Worm (Caenorhabditis elegans): Measurements from ENCODE around the gene lurp-1.

Gene lurp-1

DNA sequence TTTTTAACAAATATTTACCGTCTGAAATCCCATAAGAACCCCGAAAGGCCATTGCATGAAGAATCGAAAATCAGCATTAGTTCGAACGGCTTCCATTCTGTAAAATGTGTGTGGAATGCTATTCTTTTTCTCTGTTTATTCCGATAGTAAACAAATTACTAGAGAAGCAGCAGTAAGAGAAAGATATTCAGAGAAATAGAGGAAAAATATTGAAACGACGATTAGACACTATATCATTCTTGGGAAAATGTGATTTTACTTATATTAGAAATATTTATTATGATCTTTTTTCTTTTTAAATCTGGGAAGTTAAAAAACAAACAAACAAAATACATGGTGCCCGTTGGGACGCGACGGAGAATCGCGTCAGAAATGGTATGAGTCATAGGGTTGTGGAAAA lies 37.2 kb upstream of the lurp-1 start, which contains the start of gene M106.8:
Gene M106.8, minus strand, starts transcription at position 101 of the 400 bp plus-strand sequence.
- TF ChIP-seq nhr-90 (tag; optimal IDR thresholded peaks at IDR 0.05; ENCODE audit: poor library complexity) (no peak), nhr-11 (tag; optimal IDR thresholded peaks at IDR 0.05) (no peak), egl-27 (tag; optimal IDR thresholded peaks at IDR 0.05) (no peak), ces-1 (GFP tag; optimal IDR thresholded peaks at IDR 0.05) (no peak)

DNA sequence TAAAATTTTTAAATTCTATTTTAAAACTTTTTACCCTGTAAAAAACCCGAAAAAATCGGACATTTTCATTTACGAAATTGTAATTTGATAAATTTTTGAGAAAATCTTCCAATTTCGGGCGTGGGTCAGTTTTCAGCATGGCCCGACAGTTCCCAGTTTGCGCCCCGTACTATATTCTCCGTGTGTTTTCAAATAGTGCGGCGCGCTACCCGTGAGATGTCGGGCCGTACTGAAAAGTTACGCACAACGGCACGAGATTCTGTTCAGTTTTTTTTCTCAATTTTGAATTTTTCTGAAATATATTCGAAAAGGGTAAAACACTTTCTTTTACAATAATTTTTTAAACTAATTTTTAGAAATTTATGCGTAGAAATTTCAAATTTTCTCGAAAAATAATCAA lies 33.7 kb upstream of the lurp-1 start:
- TF ChIP-seq ets-5 (GFP tag; IDR thresholded peaks at IDR 0.05), result no peak
- peak; percentile 63 for TF ChIP-seq snpc-4 (tag; optimal IDR thresholded peaks at IDR 0.05)

DNA sequence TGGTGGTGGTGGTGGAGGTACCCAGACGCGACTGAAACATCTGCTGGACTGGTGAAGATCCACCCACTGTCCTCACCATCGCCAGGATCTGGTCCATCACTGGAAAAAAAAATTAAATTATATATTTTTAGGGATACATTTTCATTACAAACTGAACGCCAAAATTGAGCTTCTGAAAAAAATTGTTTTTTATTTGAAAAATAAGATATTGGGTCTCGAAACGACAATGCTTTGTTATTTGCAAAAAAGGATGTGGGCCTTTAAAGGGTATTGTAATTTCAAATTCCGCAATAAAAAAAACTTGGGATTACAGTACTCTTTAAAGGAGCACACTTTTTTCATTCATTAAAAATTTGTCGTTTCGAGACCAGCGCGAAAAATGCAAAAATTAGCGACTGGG lies 30.8 kb upstream of the lurp-1 start, which contains the start of gene M106.2:
Gene M106.2, minus strand, starts transcription at position 101 of the 400 bp plus-strand sequence.
- TF ChIP-seq nhr-71 (tag; optimal IDR thresholded peaks at IDR 0.05) (no peak), unc-62 (GFP tag; optimal IDR thresholded peaks at IDR 0.05) (no peak), nhr-20 (tag; optimal IDR thresholded peaks at IDR 0.05) (no peak), blmp-1 (tag; optimal IDR thresholded peaks at IDR 0.05) (no peak)

DNA sequence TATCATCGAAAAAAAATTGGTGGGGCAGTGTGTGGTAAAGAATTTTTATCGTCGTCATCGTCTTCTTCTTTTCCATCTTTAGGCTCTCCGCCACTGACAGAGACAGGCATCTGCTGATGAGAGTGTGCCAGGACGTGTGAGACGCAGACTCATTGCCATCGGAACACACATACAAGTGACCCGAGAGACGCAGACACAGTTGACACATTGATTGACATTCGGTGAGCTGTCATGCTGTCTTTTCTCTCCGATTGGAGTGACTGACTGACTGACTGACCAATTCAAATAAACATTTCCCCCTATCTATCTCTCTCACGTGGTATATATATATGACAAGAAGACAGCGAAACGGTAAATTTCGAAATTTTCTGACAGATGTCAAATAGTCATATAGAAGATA lies 29.6 kb upstream of the lurp-1 start:
- no peak for TF ChIP-seq nhr-12 (tag; optimal IDR thresholded peaks at IDR 0.05)
- no peak for TF ChIP-seq hlh-4 (tag; optimal IDR thresholded peaks at IDR 0.05)
- TF ChIP-seq zip-4 (GFP tag; optimal IDR thresholded peaks at IDR 0.05), result no peak
- TF ChIP-seq elt-3 (tag; optimal IDR thresholded peaks at IDR 0.05), result peak in 2 of 6 experiments; percentile 52 to 78
- no peak for TF ChIP-seq nhr-76 (tag; optimal IDR thresholded peaks at IDR 0.05)
- no peak for TF ChIP-seq hpl-2 (GFP tag; optimal IDR thresholded peaks at IDR 0.05)
- TF ChIP-seq zag-1 (tag; optimal IDR thresholded peaks at IDR 0.05), result no peak
- TF ChIP-seq aly-2 (tag; optimal IDR thresholded peaks at IDR 0.05), result no peak
- TF ChIP-seq nhr-19 (GFP tag; conservative IDR thresholded peaks at IDR 0.05), result peak; percentile 68
- peak; percentile 22 for TF ChIP-seq nhr-77 (tag; optimal IDR thresholded peaks at IDR 0.05)
- TF ChIP-seq hlh-17 (GFP tag; optimal IDR thresholded peaks at IDR 0.05; ENCODE audit: borderline replicate concordance), result no peak
- no peak for TF ChIP-seq C34B4.2 (tag; optimal IDR thresholded peaks at IDR 0.05)
- no peak for TF ChIP-seq sptf-1 (tag; optimal IDR thresholded peaks at IDR 0.05)
- peak; percentile 56 for TF ChIP-seq rnt-1 (tag; optimal IDR thresholded peaks at IDR 0.05)
- peak; percentile 83 for TF ChIP-seq tbx-2 (tag; optimal IDR thresholded peaks at IDR 0.05)
- TF ChIP-seq lin-39 (tag; optimal IDR thresholded peaks at IDR 0.05), result no peak
- TF ChIP-seq fkh-8 (tag; optimal IDR thresholded peaks at IDR 0.05), result peak; percentile 61
- TF ChIP-seq lin-15B (tag; optimal IDR thresholded peaks at IDR 0.05), result no peak
- TF ChIP-seq fkh-4 (tag; optimal IDR thresholded peaks at IDR 0.05; ENCODE audit: borderline replicate concordance), result no peak
- no peak for TF ChIP-seq efl-3 (GFP tag; optimal IDR thresholded peaks at IDR 0.05)
- peak; percentile 56 for TF ChIP-seq elt-2 (tag; optimal IDR thresholded peaks at IDR 0.05)
- no peak for TF ChIP-seq tlp-1 (tag; optimal IDR thresholded peaks at IDR 0.05)
- no peak for TF ChIP-seq pag-3 (tag; optimal IDR thresholded peaks at IDR 0.05; ENCODE audit: borderline replicate concordance, insufficient read depth)
- no peak for TF ChIP-seq nhr-11 (tag; optimal IDR thresholded peaks at IDR 0.05)
- peak; percentile 69 for TF ChIP-seq ztf-4 (tag; optimal IDR thresholded peaks at IDR 0.05)
- no peak for TF ChIP-seq egl-27 (tag; optimal IDR thresholded peaks at IDR 0.05)
- no peak for TF ChIP-seq unc-30 (tag; optimal IDR thresholded peaks at IDR 0.05)
- peak; percentile 51 for TF ChIP-seq snpc-4 (tag; optimal IDR thresholded peaks at IDR 0.05)
- TF ChIP-seq unc-62 (GFP tag; optimal IDR thresholded peaks at IDR 0.05), result peak; percentile 41
- peak in 1 of 2 experiments; percentile 69 for TF ChIP-seq mdl-1 (tag; optimal IDR thresholded peaks at IDR 0.05)
- TF ChIP-seq pax-3 (tag; optimal IDR thresholded peaks at IDR 0.05), result peak; percentile 29
- TF ChIP-seq blmp-1 (tag; optimal IDR thresholded peaks at IDR 0.05), result no peak
- peak; percentile 78 for TF ChIP-seq lin-13 (GFP tag; optimal IDR thresholded peaks at IDR 0.05)
- no peak for TF ChIP-seq ceh-63 (GFP tag; optimal IDR thresholded peaks at IDR 0.05)
- peak in 2 of 3 experiments; percentile 0 to 62 for TF ChIP-seq ceh-82 (tag; optimal IDR thresholded peaks at IDR 0.05)
- TF ChIP-seq pqm-1 (tag; optimal IDR thresholded peaks at IDR 0.05), result no peak
- peak; percentile 60 for TF ChIP-seq unc-86 (tag; optimal IDR thresholded peaks at IDR 0.05)
- TF ChIP-seq grh-1 (GFP tag; IDR thresholded peaks at IDR 0.05), result no peak
- TF ChIP-seq F16B12.6 (tag; optimal IDR thresholded peaks at IDR 0.05), result no peak
- no peak for TF ChIP-seq unc-98 (GFP tag; IDR thresholded peaks at IDR 0.05)
- TF ChIP-seq fos-1 (tag; optimal IDR thresholded peaks at IDR 0.05), result no peak
